Fruit fly (Drosophila melanogaster) whole organism, embryonic: ENCODE measurements around the gene yellow-b.

Experiments
- Atf-2 ChIP-seq: fragments of 200-800 bp; sonication (Bioruptor generic); optimal IDR thresholded peaks from 2 replicates; lab custom pipeline; 2016; ENCODE audit warnings: missing biosample characterization, missing genetic modification characterization
- B-H1 ChIP-seq: fragments of 200-800 bp; sonication (Bioruptor generic); IDR thresholded peaks from 3 replicates; pipeline ENCODE4 v1.3.6; 2022; ENCODE audit warnings: missing biosample characterization, missing genetic modification characterization
- CG10267 ChIP-seq: fragments of 200-800 bp; sonication (Bioruptor generic); optimal IDR thresholded peaks from 2 replicates; lab custom pipeline; 2018; ENCODE audit warnings: missing biosample characterization, mild to moderate bottlenecking, missing genetic modification characterization, moderate library complexity
- CG11696 ChIP-seq: fragments of 200-800 bp; sonication (Bioruptor generic); IDR thresholded peaks from 2 replicates; pipeline ENCODE4 v1.3.6; 2022; ENCODE audit warnings: missing biosample characterization, missing genetic modification characterization
- CG12104 ChIP-seq: fragments of 200-800 bp; sonication (Bioruptor generic); optimal IDR thresholded peaks from 3 replicates; lab custom pipeline; 2016; ENCODE audit warnings: missing biosample characterization, missing genetic modification characterization
- CG12769 ChIP-seq: fragments of 200-800 bp; sonication (Bioruptor generic); optimal IDR thresholded peaks from 2 replicates; lab custom pipeline; 2019; ENCODE audit warnings: missing biosample characterization, mild to moderate bottlenecking, missing genetic modification characterization, moderate library complexity
- CG14050 ChIP-seq: fragments of 200-800 bp; sonication (Bioruptor generic); IDR thresholded peaks from 3 replicates; pipeline ENCODE4 v1.3.6; 2022; ENCODE audit warnings: missing biosample characterization, missing genetic modification characterization
- CG14441 ChIP-seq: fragments of 200-800 bp; sonication (Bioruptor generic); IDR thresholded peaks from 2 replicates; pipeline ENCODE4 v1.3.6; 2022; ENCODE audit warnings: missing biosample characterization, missing genetic modification characterization
- CG1529 ChIP-seq: fragments of 200-800 bp; sonication (Bioruptor generic); optimal IDR thresholded peaks from 3 replicates; lab custom pipeline; 2018; ENCODE audit warnings: missing biosample characterization, missing genetic modification characterization
- CG18599 ChIP-seq: fragments of 200-800 bp; sonication (Bioruptor generic); optimal IDR thresholded peaks from 3 replicates; lab custom pipeline; 2017; ENCODE audit warnings: missing biosample characterization, missing genetic modification characterization, mild to moderate bottlenecking, moderate library complexity, missing genetic modification reagents
- CG2712 ChIP-seq: fragments of 200-800 bp; optimal IDR thresholded peaks from 3 replicates; lab custom pipeline; 2019; ENCODE audit warnings: missing biosample characterization, mild to moderate bottlenecking, missing genetic modification characterization, moderate library complexity
- CG3281 ChIP-seq: fragments of 200-800 bp; sonication (Bioruptor generic); optimal IDR thresholded peaks from 3 replicates; lab custom pipeline; 2017; ENCODE audit warnings: missing biosample characterization, mild to moderate bottlenecking, missing genetic modification characterization
- CG3838 ChIP-seq: fragments of 200-800 bp; sonication (Bioruptor generic); optimal IDR thresholded peaks from 3 replicates; lab custom pipeline; 2016; ENCODE audit warnings: missing biosample characterization, missing genetic modification characterization
- CG42726 ChIP-seq: fragments of 200-800 bp; sonication (Bioruptor generic); IDR thresholded peaks from 2 replicates; pipeline ENCODE4 v1.3.6; 2022; ENCODE audit warnings: missing biosample characterization, missing genetic modification characterization; ENCODE audit not compliant: partially characterized antibody
- CG4360 ChIP-seq: fragments of 200-800 bp; sonication (Bioruptor generic); IDR thresholded peaks from 2 replicates; pipeline ENCODE4 v1.3.6; 2022; ENCODE audit warnings: missing biosample characterization, missing genetic modification characterization
- CG4404 ChIP-seq: fragments of 200-800 bp; sonication (Bioruptor generic); IDR thresholded peaks from 2 replicates; pipeline ENCODE4 v1.3.6; 2022; ENCODE audit warnings: missing biosample characterization, missing genetic modification characterization
- CG5180 ChIP-seq: fragments of 200-800 bp; sonication (Bioruptor generic); optimal IDR thresholded peaks from 3 replicates; lab custom pipeline; 2017; ENCODE audit warnings: missing biosample characterization, missing genetic modification characterization, mild to moderate bottlenecking, moderate library complexity, missing genetic modification reagents
- CG5245 ChIP-seq: fragments of 200-800 bp; sonication (Bioruptor generic); optimal IDR thresholded peaks from 3 replicates; lab custom pipeline; 2016; ENCODE audit warnings: missing biosample characterization, missing genetic modification characterization
- CG6272 ChIP-seq: fragments of 200-800 bp; sonication (Bioruptor generic); IDR thresholded peaks from 2 replicates; pipeline ENCODE4 v1.3.6; 2022; ENCODE audit warnings: missing biosample characterization, missing genetic modification characterization
- CG7839 ChIP-seq: fragments of 200-800 bp; sonication (Bioruptor generic); optimal IDR thresholded peaks from 3 replicates; lab custom pipeline; 2018; ENCODE audit warnings: missing biosample characterization, mild to moderate bottlenecking, missing genetic modification characterization, moderate library complexity
- CG7963 ChIP-seq: fragments of 200-800 bp; sonication (Bioruptor generic); IDR thresholded peaks from 3 replicates; pipeline ENCODE4 v1.3.6; 2022; ENCODE audit warnings: missing biosample characterization, missing genetic modification characterization; ENCODE audit not compliant: partially characterized antibody
- CG8478 ChIP-seq: fragments of >200 bp; optimal IDR thresholded peaks from 2 replicates; lab custom pipeline; 2018
- CG8944 ChIP-seq: fragments of 200-800 bp; sonication (Bioruptor generic); optimal IDR thresholded peaks from 3 replicates; lab custom pipeline; 2016; ENCODE audit warnings: missing biosample characterization, missing genetic modification characterization
- CG9437 ChIP-seq: fragments of 200-800 bp; sonication (Bioruptor generic); optimal IDR thresholded peaks from 2 replicates; lab custom pipeline; 2018; ENCODE audit warnings: missing biosample characterization, mild to moderate bottlenecking, missing genetic modification characterization
- CG9797 ChIP-seq: fragments of 200-800 bp; sonication (Bioruptor generic); optimal IDR thresholded peaks from 3 replicates; lab custom pipeline; 2018; ENCODE audit warnings: missing biosample characterization, mild to moderate bottlenecking, missing genetic modification characterization
- CoRest ChIP-seq: fragments of 200-800 bp; sonication (Bioruptor generic); optimal IDR thresholded peaks from 3 replicates; lab custom pipeline; 2018; ENCODE audit warnings: missing biosample characterization, mild to moderate bottlenecking, missing genetic modification characterization, moderate library complexity
- CrebB ChIP-seq: fragments of 200-800 bp; sonication (Bioruptor generic); optimal IDR thresholded peaks from 3 replicates; lab custom pipeline; 2018; ENCODE audit warnings: missing biosample characterization, mild to moderate bottlenecking, missing genetic modification characterization
- Hey ChIP-seq: fragments of 200-800 bp; sonication (Bioruptor generic); optimal IDR thresholded peaks from 3 replicates; lab custom pipeline; 2018; ENCODE audit warnings: missing biosample characterization, mild to moderate bottlenecking, missing genetic modification characterization
- Mad ChIP-seq: fragments of 200-800 bp; sonication (Bioruptor generic); optimal IDR thresholded peaks from 2 replicates; lab custom pipeline; 2016; ENCODE audit warnings: missing biosample characterization, missing genetic modification characterization
- Myb ChIP-seq: fragments of 200-800 bp; sonication (Bioruptor generic); optimal IDR thresholded peaks from 2 replicates; lab custom pipeline; 2016; ENCODE audit warnings: missing biosample characterization, missing genetic modification characterization
- Sox100B ChIP-seq: fragments of 200-800 bp; sonication (Bioruptor generic); optimal IDR thresholded peaks from 3 replicates; lab custom pipeline; 2018; ENCODE audit warnings: missing biosample characterization, mild to moderate bottlenecking, missing genetic modification characterization
- Sox102F ChIP-seq: fragments of 200-800 bp; sonication (Bioruptor generic); optimal IDR thresholded peaks from 2 replicates; lab custom pipeline; 2018; ENCODE audit warnings: missing biosample characterization, mild to moderate bottlenecking, missing genetic modification characterization, moderate library complexity
- Sry-δ ChIP-seq: fragments of 200-800 bp; sonication (Bioruptor generic); optimal IDR thresholded peaks from 2 replicates; lab custom pipeline; 2016; ENCODE audit warnings: missing biosample characterization, missing genetic modification characterization
- TFAM ChIP-seq: fragments of 200-800 bp; sonication (Bioruptor generic); optimal IDR thresholded peaks from 2 replicates; lab custom pipeline; 2017; ENCODE audit warnings: missing biosample characterization, missing genetic modification characterization, inconsistent platforms
- Vsx1 ChIP-seq: fragments of 200-800 bp; sonication (Bioruptor generic); optimal IDR thresholded peaks from 2 replicates; lab custom pipeline; 2017; ENCODE audit warnings: missing biosample characterization, mild to moderate bottlenecking, missing genetic modification characterization, missing genetic modification reagents
- Xbp1 ChIP-seq: fragments of 200-800 bp; sonication (Bioruptor generic); optimal IDR thresholded peaks from 3 replicates; lab custom pipeline; 2016; ENCODE audit warnings: missing biosample characterization, mild to moderate bottlenecking, missing genetic modification characterization
- ara ChIP-seq: fragments of 200-800 bp; sonication (Bioruptor generic); IDR thresholded peaks from 2 replicates; pipeline ENCODE4 v1.3.6; 2022; ENCODE audit warnings: missing biosample characterization, missing genetic modification characterization
- cad ChIP-seq: fragments of >200 bp; optimal IDR thresholded peaks from 2 replicates; lab custom pipeline; 2017; ENCODE audit warnings: missing biosample characterization, missing genetic modification characterization
- cas ChIP-seq: fragments of 200-800 bp; sonication (Bioruptor generic); IDR thresholded peaks from 2 replicates; pipeline ENCODE4 v1.3.6; 2022; ENCODE audit warnings: missing biosample characterization, missing genetic modification characterization
- crp ChIP-seq, 2 experiments: fragments of 200-800 bp; sonication (Bioruptor generic); optimal IDR thresholded peaks; 2 replicates in 1 of 2; 3 replicates in 1 of 2; lab custom pipeline; 2017; ENCODE audit warnings: missing biosample characterization in 2 of 2, missing genetic modification characterization in 2 of 2, mild to moderate bottlenecking in 1 of 2, moderate library complexity in 1 of 2
- dmrt99B ChIP-seq: fragments of 200-800 bp; sonication (Bioruptor generic); optimal IDR thresholded peaks from 2 replicates; lab custom pipeline; 2018; ENCODE audit warnings: missing biosample characterization, mild to moderate bottlenecking, missing genetic modification characterization, moderate library complexity
- exex ChIP-seq: fragments of 200-800 bp; sonication (Bioruptor generic); optimal IDR thresholded peaks from 4 replicates; lab custom pipeline; 2018; ENCODE audit warnings: missing biosample characterization, mild to moderate bottlenecking, missing genetic modification characterization, moderate library complexity
- hb ChIP-seq: fragments of 200-800 bp; sonication (Bioruptor generic); IDR thresholded peaks from 3 replicates; pipeline ENCODE4 v1.3.6; 2022; ENCODE audit warnings: missing biosample characterization, missing genetic modification characterization; ENCODE audit not compliant: partially characterized antibody
- ken ChIP-seq: fragments of 200-800 bp; sonication (Bioruptor generic); IDR thresholded peaks from 3 replicates; pipeline ENCODE4 v1.3.6; 2022; ENCODE audit warnings: missing biosample characterization, missing genetic modification characterization
- sens ChIP-seq: fragments of 200-800 bp; sonication (Bioruptor generic); peaks from one replicate; lab custom pipeline; 2016; ENCODE audit warnings: missing biosample characterization, missing genetic modification characterization
- seq ChIP-seq: fragments of 200-800 bp; sonication (Bioruptor generic); IDR thresholded peaks from 2 replicates; pipeline ENCODE4 v1.3.6; 2022; ENCODE audit warnings: missing biosample characterization, missing genetic modification characterization
- sima ChIP-seq: fragments of 200-800 bp; sonication (Bioruptor generic); optimal IDR thresholded peaks from 2 replicates; lab custom pipeline; 2016; ENCODE audit warnings: missing biosample characterization, missing genetic modification characterization
- so ChIP-seq: fragments of 200-800 bp; sonication (Bioruptor generic); IDR thresholded peaks from 3 replicates; pipeline ENCODE4 v1.3.6; 2022; ENCODE audit warnings: missing biosample characterization, missing genetic modification characterization
- sob ChIP-seq: fragments of 200-800 bp; sonication (Bioruptor generic); IDR thresholded peaks from 2 replicates; pipeline ENCODE4 v1.3.6; 2022; ENCODE audit warnings: missing biosample characterization, missing genetic modification characterization
- vvl ChIP-seq: fragments of 200-800 bp; sonication (Bioruptor generic); IDR thresholded peaks from 2 replicates; pipeline ENCODE4 v1.3.6; 2022; ENCODE audit warnings: missing biosample characterization, missing genetic modification characterization
- yki ChIP-seq: fragments of >200 bp; optimal IDR thresholded peaks from 3 replicates; lab custom pipeline; 2018
- zen2 ChIP-seq: fragments of 200-800 bp; sonication (Bioruptor generic); IDR thresholded peaks from 3 replicates; pipeline ENCODE4 v1.3.6; 2022; ENCODE audit warnings: missing biosample characterization, missing genetic modification characterization; ENCODE audit not compliant: partially characterized antibody
- zfh1 ChIP-seq: fragments of 200-800 bp; sonication (Bioruptor generic); IDR thresholded peaks from 3 replicates; pipeline ENCODE4 v1.3.6; 2022; ENCODE audit warnings: missing biosample characterization, missing genetic modification characterization

yellow-b gene

dm6 chr2L:16709693-16710092, 44.4 kb upstream of the yellow-b start (continued):
- TF ChIP-seq dmrt99B (tag; lab: Kevin White, UChicago): peak; percentile 67
- TF ChIP-seq cas: no peak
- no peak for TF ChIP-seq CG8944 (GFP tag; lab: Kevin White, UChicago)
- no peak for TF ChIP-seq CG3281 (GFP tag; lab: Kevin White, UChicago)
- TF ChIP-seq CG5180 (GFP tag; lab: Kevin White, UChicago): no peak
- no peak for TF ChIP-seq CG4360
- no peak for TF ChIP-seq CG4404 (GFP tag; lab: Robert Waterston, UW)
- peak; percentile 73 for TF ChIP-seq Xbp1 (GFP tag; lab: Kevin White, UChicago)
- no peak for TF ChIP-seq sima (GFP tag; lab: Kevin White, UChicago)
- no peak for TF ChIP-seq Atf-2 (GFP tag; lab: Kevin White, UChicago)
- no peak for TF ChIP-seq CG3838
- TF ChIP-seq Sry-δ (GFP tag; lab: Kevin White, UChicago): no peak
- TF ChIP-seq CG42726: no peak
- TF ChIP-seq CG5245 (GFP tag; lab: Kevin White, UChicago): peak; percentile 21
- TF ChIP-seq CrebB (tag; lab: Kevin White, UChicago): peak; percentile 0
- no peak for TF ChIP-seq CG8478
- no peak for TF ChIP-seq Mad (GFP tag; lab: Kevin White, UChicago)
- TF ChIP-seq crp (GFP tag; optimal IDR thresholded peaks at IDR 0.05; lab: Kevin White, UChicago): no peak
- peak; percentile 73 for TF ChIP-seq CoRest (tag; lab: Kevin White, UChicago)
- TF ChIP-seq zfh1: peak; percentile 80
- peak; percentile 46 for TF ChIP-seq Vsx1 (GFP tag; lab: Kevin White, UChicago)
- TF ChIP-seq CG9437 (GFP tag; lab: Kevin White, UChicago): peak; percentile 41
- no peak for TF ChIP-seq CG14441 (GFP tag; lab: Robert Waterston, UW)
- no peak for TF ChIP-seq Myb (GFP tag; lab: Kevin White, UChicago)
- TF ChIP-seq yki (lab: Kevin White, UChicago): no peak
- peak; percentile 69; the same call in 2 of the 3 replicates for TF ChIP-seq ken
- peak; percentile 18 for TF ChIP-seq CG12769 (tag; lab: Kevin White, UChicago)
- no peak for TF ChIP-seq zen2
- TF ChIP-seq sob (GFP tag; lab: Robert Waterston, UW): peak; percentile 89
- TF ChIP-seq vvl: peak; percentile 86
- peak; percentile 90 for TF ChIP-seq so (GFP tag; lab: Robert Waterston, UW)
- TF ChIP-seq CG14050 (GFP tag; lab: Robert Waterston, UW): peak; percentile 70
- TF ChIP-seq TFAM (GFP tag; lab: Kevin White, UChicago): no peak
- TF ChIP-seq exex (tag; lab: Kevin White, UChicago): no peak
- peak; percentile 22 for TF ChIP-seq CG10267 (tag; lab: Kevin White, UChicago)
- TF ChIP-seq CG2712 (tag; lab: Kevin White, UChicago): no peak
- peak; percentile 75 for TF ChIP-seq seq
- TF ChIP-seq sens: peak; percentile 85
- peak; percentile 58 for TF ChIP-seq CG12104 (GFP tag; lab: Kevin White, UChicago)
- no peak for TF ChIP-seq ara (GFP tag; lab: Robert Waterston, UW)
- no peak for TF ChIP-seq B-H1
- no peak for TF ChIP-seq Hey (tag; lab: Kevin White, UChicago)
- no peak for TF ChIP-seq cad (GFP tag; lab: Kevin White, UChicago)
- peak; percentile 3 for TF ChIP-seq Sox100B (GFP tag; lab: Kevin White, UChicago)
- TF ChIP-seq hb (GFP tag; lab: Robert Waterston, UW): no peak
- TF ChIP-seq CG6272 (GFP tag; lab: Robert Waterston, UW): no peak
- TF ChIP-seq CG7839 (tag; lab: Kevin White, UChicago): peak; percentile 85
- TF ChIP-seq CG18599 (GFP tag; lab: Kevin White, UChicago): no peak
- TF ChIP-seq CG7963 (GFP tag; lab: Robert Waterston, UW): no peak
- peak; percentile 49 for TF ChIP-seq CG1529 (GFP tag; lab: Kevin White, UChicago)
- TF ChIP-seq CG11696 (GFP tag; lab: Robert Waterston, UW): no peak
- TF ChIP-seq Sox102F: peak; percentile 82
- no peak for TF ChIP-seq CG9797 (GFP tag; lab: Kevin White, UChicago)
